Worm (Caenorhabditis elegans) whole organism, mixed stage, embryonic: ENCODE results near the gene T13H5.8.

ENCODE experiments used
- M03D4.4 ChIP-seq: sonication (generic microtip); optimal IDR thresholded peaks from 2 replicates; lab custom pipeline; 2017; ENCODE audit warnings: mild to moderate bottlenecking, missing genetic modification characterization, missing compliant biosample characterization
- bed-3 ChIP-seq: fragments of 200-800 bp; sonication (Bioruptor generic); optimal IDR thresholded peaks from 3 replicates; lab custom pipeline; 2018; ENCODE audit warnings: mild to moderate bottlenecking, missing genetic modification characterization, moderate library complexity, missing compliant biosample characterization
- blmp-1 ChIP-seq: fragments of 150-350 bp; optimal IDR thresholded peaks from 2 replicates; lab custom pipeline; 2014; ENCODE audit warnings: missing biosample characterization, missing genetic modification characterization
- ceh-39 ChIP-seq: fragments of 150-350 bp; optimal IDR thresholded peaks from 2 replicates; lab custom pipeline; 2014; ENCODE audit warnings: missing biosample characterization, missing genetic modification characterization
- ceh-43 ChIP-seq: fragments of 200-800 bp; sonication (Bioruptor generic); optimal IDR thresholded peaks from 2 replicates; lab custom pipeline; 2018; ENCODE audit warnings: mild to moderate bottlenecking, missing genetic modification characterization, moderate library complexity, missing compliant biosample characterization
- ceh-83 ChIP-seq: fragments of 200-800 bp; sonication (Bioruptor generic); optimal IDR thresholded peaks from 2 replicates; lab custom pipeline; 2018; ENCODE audit warnings: mild to moderate bottlenecking, missing genetic modification characterization, missing compliant biosample characterization
- ces-1 ChIP-seq: fragments of 150-350 bp; optimal IDR thresholded peaks from 2 replicates; lab custom pipeline; 2014; ENCODE audit warnings: missing biosample characterization, missing genetic modification reagents, missing genetic modification characterization
- cnd-1 ChIP-seq: fragments of 200-800 bp; sonication (Bioruptor generic); optimal IDR thresholded peaks from 2 replicates; lab custom pipeline; 2018; ENCODE audit warnings: mild to moderate bottlenecking, missing genetic modification characterization, missing compliant biosample characterization
- drap-1 ChIP-seq: fragments of 200-800 bp; sonication (Bioruptor generic); optimal IDR thresholded peaks from 3 replicates; lab custom pipeline; 2018; ENCODE audit warnings: mild to moderate bottlenecking, missing genetic modification characterization, missing compliant biosample characterization
- elt-3 ChIP-seq: fragments of 150-350 bp; optimal IDR thresholded peaks from 2 replicates; lab custom pipeline; 2014; ENCODE audit warnings: missing biosample characterization, missing genetic modification characterization
- flh-1 ChIP-seq: fragments of 200-800 bp; sonication (Bioruptor generic); optimal IDR thresholded peaks from 2 replicates; lab custom pipeline; 2018; ENCODE audit warnings: mild to moderate bottlenecking, missing genetic modification characterization, moderate library complexity, missing compliant biosample characterization
- ham-2 ChIP-seq: fragments of 200-800 bp; sonication (Bioruptor generic); optimal IDR thresholded peaks from 2 replicates; lab custom pipeline; 2018; ENCODE audit warnings: mild to moderate bottlenecking, missing genetic modification characterization, missing compliant biosample characterization
- hlh-1 ChIP-seq: fragments of 150-350 bp; optimal IDR thresholded peaks from 2 replicates; lab custom pipeline; 2014; ENCODE audit warnings: missing biosample characterization, missing genetic modification reagents, missing genetic modification characterization
- lin-13 ChIP-seq: fragments of 150-350 bp; optimal IDR thresholded peaks from 2 replicates; lab custom pipeline; 2014; ENCODE audit warnings: missing biosample characterization, missing genetic modification characterization
- lin-32 ChIP-seq: fragments of 200-800 bp; sonication (Bioruptor generic); optimal IDR thresholded peaks from 2 replicates; lab custom pipeline; 2018; ENCODE audit warnings: mild to moderate bottlenecking, missing genetic modification characterization, missing compliant biosample characterization
- lsy-2 ChIP-seq: fragments of 150-350 bp; optimal IDR thresholded peaks from 2 replicates; lab custom pipeline; 2014; ENCODE audit warnings: missing biosample characterization, missing genetic modification characterization
- mab-5 ChIP-seq: fragments of 150-350 bp; optimal IDR thresholded peaks from 2 replicates; lab custom pipeline; 2014; ENCODE audit warnings: missing biosample characterization, missing genetic modification characterization
- mep-1 ChIP-seq: fragments of 150-350 bp; optimal IDR thresholded peaks from 2 replicates; lab custom pipeline; 2017; ENCODE audit warnings: missing biosample characterization, missing genetic modification reagents, missing genetic modification characterization, inconsistent platforms
- mls-2 ChIP-seq: sonication (generic microtip); optimal IDR thresholded peaks from 2 replicates; lab custom pipeline; 2016; ENCODE audit warnings: mild to moderate bottlenecking, missing genetic modification characterization, moderate library complexity, missing compliant biosample characterization
- nhr-12 ChIP-seq: fragments of 150-350 bp; optimal IDR thresholded peaks from 2 replicates; lab custom pipeline; 2014; ENCODE audit warnings: missing biosample characterization, missing genetic modification characterization
- nhr-2 ChIP-seq: fragments of 150-350 bp; optimal IDR thresholded peaks from 2 replicates; lab custom pipeline; 2014; ENCODE audit warnings: missing biosample characterization, missing genetic modification characterization
- nhr-237 ChIP-seq: fragments of 150-350 bp; optimal IDR thresholded peaks from 2 replicates; lab custom pipeline; 2014; ENCODE audit warnings: missing biosample characterization, missing genetic modification characterization
- nhr-28 ChIP-seq: fragments of 150-350 bp; optimal IDR thresholded peaks from 2 replicates; lab custom pipeline; 2014; ENCODE audit warnings: missing biosample characterization, missing genetic modification characterization
- pha-4 ChIP-seq: fragments of 150-350 bp; optimal IDR thresholded peaks from 2 replicates; lab custom pipeline; 2018; ENCODE audit warnings: missing biosample characterization, missing genetic modification reagents, missing genetic modification characterization
- sem-2 ChIP-seq: fragments of 200-800 bp; sonication (Bioruptor generic); optimal IDR thresholded peaks from 2 replicates; lab custom pipeline; 2018; ENCODE audit warnings: mild to moderate bottlenecking, missing genetic modification characterization, missing compliant biosample characterization
- snpc-4 ChIP-seq: fragments of 150-350 bp; optimal IDR thresholded peaks from 2 replicates; lab custom pipeline; 2014; ENCODE audit warnings: missing biosample characterization, missing genetic modification characterization
- sptf-1 ChIP-seq: sonication (generic microtip); optimal IDR thresholded peaks from 2 replicates; lab custom pipeline; 2017; ENCODE audit warnings: mild to moderate bottlenecking, missing genetic modification characterization, moderate library complexity, missing compliant biosample characterization
- tbx-8 ChIP-seq: fragments of 200-800 bp; sonication (Bioruptor generic); optimal IDR thresholded peaks from 2 replicates; lab custom pipeline; 2018; ENCODE audit warnings: mild to moderate bottlenecking, missing genetic modification characterization, moderate library complexity, missing compliant biosample characterization
- unc-120 ChIP-seq: sonication (generic microtip); optimal IDR thresholded peaks from 2 replicates; lab custom pipeline; 2017; ENCODE audit warnings: missing genetic modification characterization, missing compliant biosample characterization; ENCODE audit not compliant: poor library complexity, severe bottlenecking
- unc-39 ChIP-seq: fragments of 150-350 bp; optimal IDR thresholded peaks from 2 replicates; lab custom pipeline; 2014; ENCODE audit warnings: missing biosample characterization, missing genetic modification characterization
- unc-62 ChIP-seq: fragments of 150-350 bp; optimal IDR thresholded peaks from 2 replicates; lab custom pipeline; 2014; ENCODE audit warnings: missing biosample characterization, missing genetic modification reagents, missing genetic modification characterization
- zip-8 ChIP-seq: fragments of 150-350 bp; optimal IDR thresholded peaks from 2 replicates; lab custom pipeline; 2014; ENCODE audit warnings: missing biosample characterization, missing genetic modification characterization
- ztf-11 ChIP-seq: fragments of 150-350 bp; optimal IDR thresholded peaks from 2 replicates; lab custom pipeline; 2014; ENCODE audit warnings: missing biosample characterization, missing genetic modification characterization

T13H5.8 gene

ce11 chrII:8518210-8518609 lies at the start of gene T13H5.8:
T13H5.8 (plus strand) TSS chrII:8518510.
- TF ChIP-seq sptf-1 (tag; lab: Kevin White, UChicago), result no peak

ce11 chrII:8471139-8471538 lies 47.2 kb upstream of the T13H5.8 start, which contains the start of gene M05D6.8:
M05D6.8 (minus strand) TSS chrII:8471239.
- TF ChIP-seq unc-39 (tag; lab: Kevin White, UChicago), result no peak
- TF ChIP-seq drap-1 (GFP tag; lab: Kevin White, UChicago), result no peak
- TF ChIP-seq hlh-1 (tag; lab: Kevin White, UChicago), result no peak
- TF ChIP-seq sem-2 (GFP tag; lab: Kevin White, UChicago), result no peak
- TF ChIP-seq nhr-2 (tag; lab: Kevin White, UChicago), result no peak
- TF ChIP-seq zip-8 (tag; lab: Kevin White, UChicago), result no peak
- TF ChIP-seq nhr-28 (tag; lab: Kevin White, UChicago), result no peak
- TF ChIP-seq cnd-1 (tag; lab: Kevin White, UChicago), result no peak
- TF ChIP-seq mls-2 (tag; lab: Kevin White, UChicago), result no peak
- TF ChIP-seq M03D4.4, result no peak
- TF ChIP-seq snpc-4 (tag; lab: Kevin White, UChicago), result no peak
- TF ChIP-seq mab-5 (tag; lab: Kevin White, UChicago), result no peak
- no peak for TF ChIP-seq ztf-11 (tag; lab: Kevin White, UChicago)
- no peak for TF ChIP-seq tbx-8 (GFP tag; lab: Kevin White, UChicago)
- no peak for TF ChIP-seq unc-120 (tag; lab: Kevin White, UChicago)
- TF ChIP-seq mep-1, result no peak

DNA sequence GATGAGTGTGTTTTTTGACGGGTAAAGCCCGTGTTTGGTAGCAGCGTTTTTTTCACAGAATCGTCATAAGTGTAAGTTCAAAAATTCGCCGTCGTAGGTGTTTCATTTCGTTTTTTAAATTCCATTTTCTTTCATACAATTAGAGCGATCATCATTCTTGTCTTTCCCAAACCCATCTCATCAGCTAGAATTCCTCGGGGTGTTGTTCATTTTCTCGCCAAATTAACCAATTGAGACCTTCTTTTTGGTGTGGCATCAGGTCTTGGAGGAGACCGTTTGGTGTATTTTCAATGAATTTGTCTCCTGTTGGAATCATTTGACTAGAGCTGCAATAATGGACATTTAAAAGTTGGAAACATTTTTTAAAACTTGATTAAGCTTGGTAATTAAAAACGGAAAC lies 45.4 kb upstream of the T13H5.8 start:
- TF ChIP-seq drap-1 (GFP tag; lab: Kevin White, UChicago), result no peak
- no peak for TF ChIP-seq nhr-28 (tag; lab: Kevin White, UChicago)
- no peak for TF ChIP-seq ces-1 (GFP tag; lab: Kevin White, UChicago)
- no peak for TF ChIP-seq hlh-1 (tag; lab: Kevin White, UChicago)
- TF ChIP-seq sptf-1 (tag; lab: Kevin White, UChicago), result no peak
- no peak for TF ChIP-seq ztf-11 (tag; lab: Kevin White, UChicago)
- TF ChIP-seq tbx-8 (GFP tag; lab: Kevin White, UChicago), result no peak
- no peak for TF ChIP-seq pha-4 (tag; lab: Kevin White, UChicago)
- TF ChIP-seq lin-32 (GFP tag; lab: Kevin White, UChicago), result no peak
- TF ChIP-seq mls-2 (tag; lab: Kevin White, UChicago), result no peak
- TF ChIP-seq lin-13 (tag; lab: Kevin White, UChicago), result no peak
- no peak for TF ChIP-seq M03D4.4
- TF ChIP-seq flh-1 (GFP tag; lab: Kevin White, UChicago), result no peak
- no peak for TF ChIP-seq elt-3
- TF ChIP-seq unc-62 (GFP tag; lab: Kevin White, UChicago), result no peak
- no peak for TF ChIP-seq ceh-83 (GFP tag; lab: Kevin White, UChicago)
- TF ChIP-seq blmp-1 (tag; lab: Kevin White, UChicago), result no peak
- TF ChIP-seq mep-1, result no peak

- no peak for TF ChIP-seq unc-62 (GFP tag; lab: Kevin White, UChicago)
- no peak for TF ChIP-seq nhr-237 (tag; lab: Kevin White, UChicago)
- TF ChIP-seq ztf-11 (tag; lab: Kevin White, UChicago), result no peak
- TF ChIP-seq ces-1 (GFP tag; lab: Kevin White, UChicago), result no peak
- TF ChIP-seq ceh-43 (GFP tag; lab: Kevin White, UChicago), result no peak
- TF ChIP-seq mls-2 (tag; lab: Kevin White, UChicago), result no peak
- no peak for TF ChIP-seq cnd-1 (tag; lab: Kevin White, UChicago)
- TF ChIP-seq M03D4.4, result no peak
- no peak for TF ChIP-seq nhr-12 (tag; lab: Kevin White, UChicago)
- no peak for TF ChIP-seq ceh-39 (tag; lab: Kevin White, UChicago)
- no peak for TF ChIP-seq ham-2
- no peak for TF ChIP-seq sem-2 (GFP tag; lab: Kevin White, UChicago)
- no peak for TF ChIP-seq elt-3
- no peak for TF ChIP-seq tbx-8 (GFP tag; lab: Kevin White, UChicago)
- TF ChIP-seq drap-1 (GFP tag; lab: Kevin White, UChicago), result no peak
- no peak for TF ChIP-seq flh-1 (GFP tag; lab: Kevin White, UChicago)
- no peak for TF ChIP-seq ceh-83 (GFP tag; lab: Kevin White, UChicago)
- no peak for TF ChIP-seq lsy-2 (tag; lab: Kevin White, UChicago)
- no peak for TF ChIP-seq bed-3
- no peak for TF ChIP-seq pha-4 (tag; lab: Kevin White, UChicago)
- TF ChIP-seq, all 35 proteins: peak for 0
Measured at ce11 chrII:8475306-8475822, 42.9 kb upstream of the T13H5.8 start, which contains the start of the genes M05D6.1 and M05D6.3. M05D6.1 (minus strand) TSS chrII:8475406. M05D6.3 (plus strand) TSS chrII:8475772.
